Worm (Caenorhabditis elegans): ENCODE data around the gene tsp-10.

tsp-10 gene

ce11 chrII:6718221-6718620 is at the start of gene tsp-10:
Gene tsp-10, plus strand, starts transcription at chrII:6718586.
- TF ChIP-seq rnt-1 (tag; optimal IDR thresholded peaks at IDR 0.05) = no peak

ce11 chrII:6673894-6674293 is 44.5 kb upstream of the tsp-10 start, which contains the start of gene H43E16.1:
Gene H43E16.1, plus strand, starts transcription at chrII:6674268.
- TF ChIP-seq elt-2 (tag; optimal IDR thresholded peaks at IDR 0.05) (no peak), unc-55 (GFP tag; optimal IDR thresholded peaks at IDR 0.05) (no peak), K02D7.2 (tag; optimal IDR thresholded peaks at IDR 0.05) (no peak), tbx-7 (tag; optimal IDR thresholded peaks at IDR 0.05) (no peak), C38D4.7 (GFP tag; optimal IDR thresholded peaks at IDR 0.05) (no peak), hlh-13 (GFP tag; optimal IDR thresholded peaks at IDR 0.05) (no peak), lin-11 (tag; optimal IDR thresholded peaks at IDR 0.05) (no peak), npax-4 (tag; optimal IDR thresholded peaks at IDR 0.05) (no peak)

- TF ChIP-seq madf-2 (tag; optimal IDR thresholded peaks at IDR 0.05) (no peak), pha-2 (tag; optimal IDR thresholded peaks at IDR 0.05) (no peak), pag-3 (tag; optimal IDR thresholded peaks at IDR 0.05; ENCODE audit: borderline replicate concordance) (no peak), ceh-24 (tag; optimal IDR thresholded peaks at IDR 0.05) (no peak), ceh-19 (GFP tag; optimal IDR thresholded peaks at IDR 0.05) (no peak), ceh-30 (tag; optimal IDR thresholded peaks at IDR 0.05) (no peak), unc-55 (GFP tag; optimal IDR thresholded peaks at IDR 0.05) (no peak), elt-4 (tag; optimal IDR thresholded peaks at IDR 0.05) (no peak), hlh-13 (GFP tag; optimal IDR thresholded peaks at IDR 0.05) (no peak), ceh-34 (tag; optimal IDR thresholded peaks at IDR 0.05) (no peak), sox-4 (tag; optimal IDR thresholded peaks at IDR 0.05) (no peak), sdc-2 (tag; optimal IDR thresholded peaks at IDR 0.05) (no peak), C08G9.2 (tag; optimal IDR thresholded peaks at IDR 0.05) (no peak), hlh-6 (tag; optimal IDR thresholded peaks at IDR 0.05) (no peak), zip-5 (tag; optimal IDR thresholded peaks at IDR 0.05) (no peak)
Measured at ce11 chrII:6679724-6680123, 38.7 kb upstream of the tsp-10 start, which contains the start of gene ift-74. Gene ift-74, plus strand, starts transcription at chrII:6680024.

ce11 chrII:6681478-6681877 is 36.9 kb upstream of the tsp-10 start:
- TF ChIP-seq ceh-34 (tag; optimal IDR thresholded peaks at IDR 0.05) (no peak), F13H6.1 (tag; optimal IDR thresholded peaks at IDR 0.05) (no peak), unc-55 (GFP tag; optimal IDR thresholded peaks at IDR 0.05) (no peak), ceh-30 (tag; optimal IDR thresholded peaks at IDR 0.05) (no peak), ceh-18 (tag; optimal IDR thresholded peaks at IDR 0.05) (no peak), pqm-1 (tag; optimal IDR thresholded peaks at IDR 0.05) (no peak), ahr-1 (tag; optimal IDR thresholded peaks at IDR 0.05) (no peak), K02D7.2 (tag; optimal IDR thresholded peaks at IDR 0.05) (no peak), syd-9 (tag; optimal IDR thresholded peaks at IDR 0.05) (no peak), zip-5 (tag; optimal IDR thresholded peaks at IDR 0.05) (no peak), elt-2 (tag; optimal IDR thresholded peaks at IDR 0.05) (no peak)

- TF ChIP-seq ceh-6 (GFP tag; optimal IDR thresholded peaks at IDR 0.05) = no peak
- no peak for TF ChIP-seq ttx-3 (tag; optimal IDR thresholded peaks at IDR 0.05)
- no peak for TF ChIP-seq fkh-6 (tag; optimal IDR thresholded peaks at IDR 0.05)
- TF ChIP-seq ceh-22 (tag; optimal IDR thresholded peaks at IDR 0.05) = no peak
- no peak for TF ChIP-seq npax-4 (tag; optimal IDR thresholded peaks at IDR 0.05)
- TF ChIP-seq syd-9 (tag; optimal IDR thresholded peaks at IDR 0.05) = no peak
- TF ChIP-seq unc-86 (tag; optimal IDR thresholded peaks at IDR 0.05) = no peak
- TF ChIP-seq pros-1 (tag; optimal IDR thresholded peaks at IDR 0.05) = no peak
- no peak for TF ChIP-seq gmeb-2 (tag; optimal IDR thresholded peaks at IDR 0.05)
- TF ChIP-seq ceh-24 (tag; optimal IDR thresholded peaks at IDR 0.05) = no peak
- TF ChIP-seq zip-5 (tag; optimal IDR thresholded peaks at IDR 0.05) = no peak
Measured at ce11 chrII:6682918-6683317, 35.5 kb upstream of the tsp-10 start.
